Fruit fly (Drosophila melanogaster) whole organism, embryonic: ENCODE results near the gene CG3224.

ENCODE experiments used
- Asciz ChIP-seq: fragments of 200-800 bp; sonication (Bioruptor generic); optimal IDR thresholded peaks from 2 replicates; lab custom pipeline; 2017; ENCODE audit warnings: missing biosample characterization, mild to moderate bottlenecking, missing genetic modification characterization, missing genetic modification reagents
- Atf-2 ChIP-seq: fragments of 200-800 bp; sonication (Bioruptor generic); optimal IDR thresholded peaks from 2 replicates; lab custom pipeline; 2016; ENCODE audit warnings: missing biosample characterization, missing genetic modification characterization
- C15 ChIP-seq: fragments of 200-800 bp; sonication (Bioruptor generic); IDR thresholded peaks from 3 replicates; pipeline ENCODE4 v1.3.6; 2022; ENCODE audit warnings: missing biosample characterization, missing genetic modification characterization
- CG10147 ChIP-seq: fragments of 200-800 bp; sonication (Bioruptor generic); optimal IDR thresholded peaks from 2 replicates; lab custom pipeline; 2019; ENCODE audit warnings: missing biosample characterization, mild to moderate bottlenecking, missing genetic modification characterization, moderate library complexity
- CG10462 ChIP-seq: fragments of 200-800 bp; sonication (Bioruptor generic); optimal IDR thresholded peaks from 2 replicates; lab custom pipeline; 2016; ENCODE audit warnings: missing biosample characterization, missing genetic modification characterization
- CG11085 ChIP-seq: fragments of 200-800 bp; sonication (Bioruptor generic); IDR thresholded peaks from 2 replicates; pipeline ENCODE4 v1.3.6; 2022; ENCODE audit warnings: missing biosample characterization, missing genetic modification characterization
- CG11093 ChIP-seq: fragments of 200-800 bp; sonication (Bioruptor generic); IDR thresholded peaks from 3 replicates; pipeline ENCODE4 v1.3.6; 2022; ENCODE audit warnings: missing biosample characterization, missing genetic modification characterization
- CG11398 ChIP-seq: fragments of 200-800 bp; sonication (Bioruptor generic); optimal IDR thresholded peaks from 2 replicates; lab custom pipeline; 2016; ENCODE audit warnings: missing biosample characterization, missing genetic modification characterization
- CG11560 ChIP-seq: fragments of 200-800 bp; sonication (Bioruptor generic); IDR thresholded peaks from 3 replicates; pipeline ENCODE4 v1.3.6; 2022; ENCODE audit warnings: missing biosample characterization, missing genetic modification characterization
- CG12236 ChIP-seq: fragments of 200-800 bp; sonication (Bioruptor generic); optimal IDR thresholded peaks from 2 replicates; lab custom pipeline; 2016; ENCODE audit warnings: missing biosample characterization, missing genetic modification characterization
- CG12299 ChIP-seq: fragments of 200-800 bp; sonication (Bioruptor generic); optimal IDR thresholded peaks from 2 replicates; lab custom pipeline; 2018; ENCODE audit warnings: missing biosample characterization, mild to moderate bottlenecking, missing genetic modification characterization
- CG14014 ChIP-seq: fragments of 200-800 bp; sonication (Bioruptor generic); IDR thresholded peaks from 2 replicates; pipeline ENCODE4 v1.3.6; 2022; ENCODE audit warnings: missing biosample characterization, missing genetic modification characterization
- CG16815 ChIP-seq: fragments of 200-800 bp; sonication (Bioruptor generic); optimal IDR thresholded peaks from 3 replicates; lab custom pipeline; 2017; ENCODE audit warnings: missing biosample characterization, mild to moderate bottlenecking, missing genetic modification characterization
- CG18262 ChIP-seq: fragments of 200-800 bp; optimal IDR thresholded peaks from 3 replicates; lab custom pipeline; 2019; ENCODE audit warnings: missing biosample characterization, mild to moderate bottlenecking, missing genetic modification characterization, moderate library complexity
- CG18764 ChIP-seq: fragments of 200-800 bp; sonication (Bioruptor generic); optimal IDR thresholded peaks from 3 replicates; lab custom pipeline; 2016; ENCODE audit warnings: missing biosample characterization, missing genetic modification characterization
- CG31441 ChIP-seq: fragments of 200-800 bp; sonication (Bioruptor generic); IDR thresholded peaks from 2 replicates; pipeline ENCODE4 v1.3.6; 2022; ENCODE audit warnings: missing biosample characterization, missing genetic modification characterization
- CG32767 ChIP-seq: fragments of 200-800 bp; sonication (Bioruptor generic); IDR thresholded peaks from 2 replicates; pipeline ENCODE4 v1.3.6; 2022; ENCODE audit warnings: missing biosample characterization, missing genetic modification characterization
- CG32772 ChIP-seq: fragments of 200-800 bp; sonication (Bioruptor generic); IDR thresholded peaks from 2 replicates; pipeline ENCODE4 v1.3.6; 2022; ENCODE audit warnings: missing biosample characterization, missing genetic modification characterization
- CG3838 ChIP-seq: fragments of 200-800 bp; sonication (Bioruptor generic); optimal IDR thresholded peaks from 3 replicates; lab custom pipeline; 2016; ENCODE audit warnings: missing biosample characterization, missing genetic modification characterization
- CG42726 ChIP-seq: fragments of 200-800 bp; sonication (Bioruptor generic); IDR thresholded peaks from 2 replicates; pipeline ENCODE4 v1.3.6; 2022; ENCODE audit warnings: missing biosample characterization, missing genetic modification characterization; ENCODE audit not compliant: partially characterized antibody
- CG43689 ChIP-seq: fragments of 200-800 bp; sonication (Bioruptor generic); IDR thresholded peaks from 2 replicates; pipeline ENCODE4 v1.3.6; 2022; ENCODE audit warnings: missing biosample characterization, missing genetic modification characterization
- CG4730 ChIP-seq: fragments of 200-800 bp; sonication (Bioruptor generic); IDR thresholded peaks from 2 replicates; pipeline ENCODE4 v1.3.6; 2022; ENCODE audit warnings: missing biosample characterization, missing genetic modification characterization
- CG4820 ChIP-seq: fragments of 200-800 bp; sonication (Bioruptor generic); optimal IDR thresholded peaks from 3 replicates; lab custom pipeline; 2016; ENCODE audit warnings: missing biosample characterization, missing genetic modification characterization
- CG6175 ChIP-seq: fragments of 200-800 bp; sonication (Bioruptor generic); IDR thresholded peaks from 3 replicates; pipeline ENCODE4 v1.3.6; 2022; ENCODE audit warnings: missing biosample characterization, missing genetic modification characterization
- CG6254 ChIP-seq: fragments of 200-800 bp; sonication (Bioruptor generic); optimal IDR thresholded peaks from 3 replicates; lab custom pipeline; 2017; ENCODE audit warnings: mild to moderate bottlenecking, missing biosample characterization, missing genetic modification reagents, missing genetic modification characterization
- CG7786 ChIP-seq: fragments of 200-800 bp; sonication (Bioruptor generic); optimal IDR thresholded peaks from 2 replicates; lab custom pipeline; 2016; ENCODE audit warnings: missing biosample characterization, missing genetic modification characterization
- CG8478 ChIP-seq: fragments of >200 bp; optimal IDR thresholded peaks from 2 replicates; lab custom pipeline; 2018
- Camta ChIP-seq: fragments of 200-800 bp; sonication (Bioruptor generic); optimal IDR thresholded peaks from 2 replicates; lab custom pipeline; 2016; ENCODE audit warnings: missing biosample characterization, missing genetic modification characterization
- Ets65A ChIP-seq: fragments of 200-800 bp; sonication (Bioruptor generic); peaks from one replicate; lab custom pipeline; 2016; ENCODE audit warnings: missing biosample characterization, missing genetic modification characterization
- GATAe ChIP-seq: fragments of 200-800 bp; sonication (Bioruptor generic); conservative IDR thresholded peaks from 2 replicates; pipeline ENCODE4 v1.3.6; 2022; ENCODE audit warnings: missing biosample characterization, missing genetic modification characterization
- MTF-1 ChIP-seq: fragments of 200-800 bp; sonication (Bioruptor generic); optimal IDR thresholded peaks from 2 replicates; lab custom pipeline; 2018; ENCODE audit warnings: missing biosample characterization, mild to moderate bottlenecking, missing genetic modification characterization, borderline replicate concordance
- NC2β ChIP-seq: fragments of 200-800 bp; sonication (Bioruptor generic); optimal IDR thresholded peaks from 2 replicates; lab custom pipeline; 2016; ENCODE audit warnings: missing biosample characterization, missing genetic modification characterization
- NfI ChIP-seq: fragments of 200-800 bp; sonication (Bioruptor generic); optimal IDR thresholded peaks from 3 replicates; lab custom pipeline; 2018; ENCODE audit warnings: missing biosample characterization, mild to moderate bottlenecking, missing genetic modification characterization, moderate library complexity
- Ptx1 ChIP-seq: fragments of 200-800 bp; sonication (Bioruptor generic); IDR thresholded peaks from 2 replicates; pipeline ENCODE4 v1.3.6; 2022; ENCODE audit warnings: missing biosample characterization, missing genetic modification characterization
- Side ChIP-seq: fragments of 200-800 bp; sonication (Bioruptor generic); optimal IDR thresholded peaks from 2 replicates; lab custom pipeline; 2016; ENCODE audit warnings: missing biosample characterization, missing genetic modification characterization
- Six4 ChIP-seq: fragments of 200-800 bp; sonication (Bioruptor generic); optimal IDR thresholded peaks from 2 replicates; lab custom pipeline; 2016; ENCODE audit warnings: missing biosample characterization, missing genetic modification characterization
- Xrp1 ChIP-seq: fragments of 200-800 bp; sonication (Bioruptor generic); IDR thresholded peaks from 2 replicates; pipeline ENCODE4 v1.3.6; 2022; ENCODE audit warnings: missing biosample characterization, missing genetic modification characterization
- ato ChIP-seq: fragments of 200-800 bp; sonication (Bioruptor generic); IDR thresholded peaks from 2 replicates; pipeline ENCODE4 v1.3.6; 2022; ENCODE audit warnings: missing biosample characterization, missing genetic modification characterization; ENCODE audit not compliant: partially characterized antibody
- br ChIP-seq: fragments of >200 bp; optimal IDR thresholded peaks from 2 replicates; lab custom pipeline; 2017
- crol ChIP-seq: fragments of 200-800 bp; sonication (Bioruptor generic); IDR thresholded peaks from 2 replicates; pipeline ENCODE4 v1.3.6; 2022; ENCODE audit warnings: missing biosample characterization, missing genetic modification characterization
- disco-r ChIP-seq: fragments of 200-800 bp; sonication (Bioruptor generic); optimal IDR thresholded peaks from 2 replicates; lab custom pipeline; 2016; ENCODE audit warnings: missing biosample characterization, missing genetic modification characterization
- dmrt11E ChIP-seq: fragments of 200-800 bp; sonication (Bioruptor generic); optimal IDR thresholded peaks from 3 replicates; lab custom pipeline; 2018; ENCODE audit warnings: missing biosample characterization, mild to moderate bottlenecking, missing genetic modification characterization, moderate library complexity
- dpn ChIP-seq, 2 experiments: fragments of 200-800 bp; sonication (Bioruptor generic); optimal IDR thresholded peaks; 3 replicates each; lab custom pipeline; 2016; ENCODE audit warnings: missing biosample characterization in 2 of 2, missing genetic modification characterization in 2 of 2
- gfzf ChIP-seq: fragments of 200-800 bp; sonication (Bioruptor generic); optimal IDR thresholded peaks from 2 replicates; lab custom pipeline; 2016; ENCODE audit warnings: missing biosample characterization, mild to moderate bottlenecking, missing genetic modification characterization, moderate library complexity
- gsb ChIP-seq: fragments of 200-800 bp; sonication (Bioruptor generic); IDR thresholded peaks from 2 replicates; pipeline ENCODE4 v1.3.6; 2022; ENCODE audit warnings: missing biosample characterization, missing genetic modification characterization
- ham ChIP-seq: fragments of 200-800 bp; sonication (Bioruptor generic); IDR thresholded peaks from 2 replicates; pipeline ENCODE4 v1.3.6; 2022; ENCODE audit warnings: missing biosample characterization, missing genetic modification characterization
- repo ChIP-seq: fragments of 200-800 bp; sonication (Bioruptor generic); optimal IDR thresholded peaks from 2 replicates; lab custom pipeline; 2016; ENCODE audit warnings: missing biosample characterization, missing genetic modification characterization
- sisA ChIP-seq: fragments of 200-800 bp; sonication (Bioruptor generic); IDR thresholded peaks from 2 replicates; pipeline ENCODE4 v1.3.6; 2022; ENCODE audit warnings: missing biosample characterization, missing genetic modification characterization
- slbo ChIP-seq: fragments of 200-800 bp; sonication (Bioruptor generic); IDR thresholded peaks from 2 replicates; pipeline ENCODE4 v1.3.6; 2022; ENCODE audit warnings: missing biosample characterization, missing genetic modification characterization
- sug ChIP-seq: fragments of 200-800 bp; optimal IDR thresholded peaks from 2 replicates; lab custom pipeline; 2019; ENCODE audit warnings: missing biosample characterization, mild to moderate bottlenecking, missing genetic modification characterization, moderate library complexity
- tio ChIP-seq: fragments of 200-800 bp; sonication (Bioruptor generic); optimal IDR thresholded peaks from 2 replicates; lab custom pipeline; 2017; ENCODE audit warnings: missing biosample characterization, missing genetic modification characterization, inconsistent platforms
- wek ChIP-seq: fragments of 200-800 bp; sonication (Bioruptor generic); optimal IDR thresholded peaks from 3 replicates; lab custom pipeline; 2018; ENCODE audit warnings: missing biosample characterization, mild to moderate bottlenecking, missing genetic modification characterization, moderate library complexity
- z ChIP-seq: fragments of 200-800 bp; sonication (Bioruptor generic); IDR thresholded peaks from 3 replicates; pipeline ENCODE4 v1.3.6; 2022; ENCODE audit warnings: missing biosample characterization, missing genetic modification characterization

Gene CG3224

DNA sequence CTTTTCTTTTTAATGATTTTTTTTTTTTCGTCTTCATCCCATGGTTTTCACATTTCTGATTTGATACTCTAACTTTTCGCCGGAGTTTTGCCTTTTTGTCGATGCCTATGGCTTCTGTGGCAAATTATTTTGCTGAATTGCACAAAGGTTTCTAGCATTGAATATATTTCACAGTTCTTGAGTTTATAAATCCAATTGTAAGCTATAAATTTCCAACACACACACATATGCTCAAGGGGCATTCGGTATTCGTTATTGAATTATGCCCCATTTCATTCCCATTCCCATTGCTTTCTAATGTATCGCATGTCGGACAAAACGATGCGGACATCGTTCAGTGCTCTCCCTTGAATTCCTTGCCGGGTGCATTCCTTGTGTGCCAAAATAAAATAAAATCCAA lies 45.8 kb downstream of the CG3224 start (continued):
- TF ChIP-seq CG42726 (GFP tag; lab: Robert Waterston, UW) (no peak), CG32772 (GFP tag; lab: Robert Waterston, UW) (peak; percentile 74), CG7786 (GFP tag; lab: Kevin White, UChicago) (peak; percentile 32), CG14014 (GFP tag; lab: Robert Waterston, UW) (no peak), GATAe (GFP tag; lab: Robert Waterston, UW) (no peak), Asciz (GFP tag; lab: Kevin White, UChicago) (peak; percentile 25), CG32767 (GFP tag; lab: Robert Waterston, UW) (peak; percentile 54; the same call in 1 of the 2 replicates), Camta (GFP tag; lab: Kevin White, UChicago) (peak; percentile 63), CG16815 (GFP tag; lab: Kevin White, UChicago) (no peak), CG31441 (peak; percentile 46; the same call in 1 of the 2 replicates), crol (GFP tag; lab: Robert Waterston, UW) (no peak), Atf-2 (GFP tag; lab: Kevin White, UChicago) (no peak), NC2β (GFP tag; lab: Kevin White, UChicago) (no peak), CG6254 (GFP tag; lab: Kevin White, UChicago) (peak; percentile 23), ham (GFP tag; lab: Robert Waterston, UW) (no peak), CG12236 (GFP tag; lab: Kevin White, UChicago) (no peak), repo (peak; percentile 16), CG18262 (peak; percentile 67), gsb (no peak), tio (GFP tag; lab: Kevin White, UChicago) (no peak), CG10462 (GFP tag; lab: Kevin White, UChicago) (no peak), wek (GFP tag; lab: Kevin White, UChicago) (no peak), z (GFP tag; lab: Robert Waterston, UW) (no peak), gfzf (no peak), Xrp1 (GFP tag; lab: Robert Waterston, UW) (peak; percentile 84), CG6175 (GFP tag; lab: Robert Waterston, UW) (no peak), CG10147 (GFP tag; lab: Kevin White, UChicago) (no peak), CG3838 (GFP tag; lab: Kevin White, UChicago) (no peak), br (lab: Kevin White, UChicago) (no peak), MTF-1 (GFP tag; lab: Kevin White, UChicago) (no peak), Side (GFP tag; lab: Kevin White, UChicago) (peak; percentile 38), NfI (GFP tag; lab: Kevin White, UChicago) (no peak), sug (no peak), slbo (GFP tag; lab: Robert Waterston, UW) (0 out of 2 replicates have a peak, but pooled peaks have one; percentile 24), sisA (peak; percentile 63), dmrt11E (peak; percentile 53), CG12299 (tag; lab: Kevin White, UChicago) (no peak), CG43689 (GFP tag; lab: Robert Waterston, UW) (no peak), CG11085 (GFP tag; lab: Robert Waterston, UW) (no peak), disco-r (no peak), CG11560 (tag; lab: Robert Waterston, UW) (no peak; the same call in 2 of the 3 replicates), Ets65A (GFP tag; lab: Kevin White, UChicago) (peak; percentile 78), CG4820 (GFP tag; lab: Kevin White, UChicago) (peak; percentile 14), CG18764 (GFP tag; lab: Kevin White, UChicago) (peak; percentile 27), CG8478 (lab: Kevin White, UChicago) (no peak), C15 (GFP tag; lab: Robert Waterston, UW) (no peak), CG11398 (GFP tag; lab: Kevin White, UChicago) (peak; percentile 5), Ptx1 (GFP tag; lab: Robert Waterston, UW) (peak; percentile 53), dpn (GFP tag; optimal IDR thresholded peaks at IDR 0.05; lab: Kevin White, UChicago) (peak; percentile 17 to 27), CG11093 (GFP tag; lab: Robert Waterston, UW) (peak; percentile 59; the same call in 2 of the 3 replicates), CG4730 (GFP tag; lab: Robert Waterston, UW) (peak; percentile 66), ato (GFP tag; lab: Robert Waterston, UW) (no peak), Six4 (peak; percentile 29)
